Fruit fly (Drosophila melanogaster): ENCODE results near the gene CG33635.
A peak's percentile ranks its signal among the peaks of the same experiment; 100 is the strongest.

CG33635 gene

dm6 chr2L:160581-161452 lies 2.4 kb upstream of the CG33635 start (continued):
- TF ChIP-seq Max (GFP tag; optimal IDR thresholded peaks at IDR 0.05): peak; percentile 32
- no peak for TF ChIP-seq peb (GFP tag; IDR thresholded peaks at IDR 0.05)
- TF ChIP-seq Sry-δ (GFP tag; optimal IDR thresholded peaks at IDR 0.05): no peak
- TF ChIP-seq CG5245 (GFP tag; optimal IDR thresholded peaks at IDR 0.05): no peak
- TF ChIP-seq CG13894 (tag; optimal IDR thresholded peaks at IDR 0.05): peak; percentile 79
- no peak for TF ChIP-seq dati (GFP tag; IDR thresholded peaks at IDR 0.05)
- no peak for TF ChIP-seq Chrac-16 (GFP tag; optimal IDR thresholded peaks at IDR 0.05)
- TF ChIP-seq gcm2 (GFP tag; optimal IDR thresholded peaks at IDR 0.05): peak; percentile 57
- no peak for TF ChIP-seq CG16779 (GFP tag; IDR thresholded peaks at IDR 0.05)
- peak; percentile 3 for TF ChIP-seq CG12071 (GFP tag; optimal IDR thresholded peaks at IDR 0.05)
- no peak for TF ChIP-seq fd64A (GFP tag; optimal IDR thresholded peaks at IDR 0.05)
- TF ChIP-seq Atf-2 (GFP tag; optimal IDR thresholded peaks at IDR 0.05): no peak
- no peak for TF ChIP-seq trem (tag; optimal IDR thresholded peaks at IDR 0.05)
- TF ChIP-seq Asciz (GFP tag; optimal IDR thresholded peaks at IDR 0.05): no peak
- no peak; the same call in 2 of the 3 replicates for TF ChIP-seq croc (GFP tag; conservative IDR thresholded peaks at IDR 0.05)
- TF ChIP-seq ems (GFP tag; optimal IDR thresholded peaks at IDR 0.05): no peak
- TF ChIP-seq fru (optimal IDR thresholded peaks at IDR 0.05): no peak
- TF ChIP-seq CG15011 (GFP tag; optimal IDR thresholded peaks at IDR 0.05): no peak
- no peak for TF ChIP-seq CG9932 (GFP tag; IDR thresholded peaks at IDR 0.05)
- no peak for TF ChIP-seq HHEX (GFP tag; optimal IDR thresholded peaks at IDR 0.05)
- TF ChIP-seq CG8765 (GFP tag; IDR thresholded peaks at IDR 0.05): no peak
- peak; percentile 38 for TF ChIP-seq Deaf1 (tag; optimal IDR thresholded peaks at IDR 0.05)
- TF ChIP-seq zf30C (GFP tag; optimal IDR thresholded peaks at IDR 0.05): no peak
- no peak for TF ChIP-seq zen2 (GFP tag; IDR thresholded peaks at IDR 0.05; ENCODE audit: partially characterized antibody)
- TF ChIP-seq MBD-R2 (GFP tag; IDR thresholded peaks at IDR 0.05): no peak
- TF ChIP-seq lov (optimal IDR thresholded peaks at IDR 0.05): no peak
- no peak for TF ChIP-seq lov (GFP tag; IDR thresholded peaks at IDR 0.05)
- no peak for TF ChIP-seq CG11456 (GFP tag; IDR thresholded peaks at IDR 0.05)
- no peak for TF ChIP-seq CoRest (tag; optimal IDR thresholded peaks at IDR 0.05)
- TF ChIP-seq CG4282 (GFP tag; optimal IDR thresholded peaks at IDR 0.05): no peak
- peak; percentile 93 for TF ChIP-seq sens (GFP tag)
- peak; percentile 28 for TF ChIP-seq CG8924 (tag; optimal IDR thresholded peaks at IDR 0.05)
- peak; percentile 60 for TF ChIP-seq CrebB (tag; optimal IDR thresholded peaks at IDR 0.05)
- TF ChIP-seq cwo (GFP tag; optimal IDR thresholded peaks at IDR 0.05): peak; percentile 52
- TF ChIP-seq YL-1 (GFP tag; optimal IDR thresholded peaks at IDR 0.05): peak; percentile 26
- peak; percentile 91 for TF ChIP-seq cg (GFP tag; optimal IDR thresholded peaks at IDR 0.05)
- no peak for TF ChIP-seq CG10654 (GFP tag; optimal IDR thresholded peaks at IDR 0.05)
- no peak for TF ChIP-seq CG31365 (tag; optimal IDR thresholded peaks at IDR 0.05)
- peak; percentile 97 for TF ChIP-seq CG10543 (GFP tag; optimal IDR thresholded peaks at IDR 0.05)
- TF ChIP-seq fd96Cb (tag; optimal IDR thresholded peaks at IDR 0.05): no peak
- TF ChIP-seq ap (GFP tag; IDR thresholded peaks at IDR 0.05): no peak
- TF ChIP-seq gsb-n (tag; optimal IDR thresholded peaks at IDR 0.05): peak; percentile 5
- peak; percentile 22 for TF ChIP-seq CG2120 (GFP tag; optimal IDR thresholded peaks at IDR 0.05)
- TF ChIP-seq CG3726 (GFP tag; IDR thresholded peaks at IDR 0.05): no peak
- TF ChIP-seq CG15073 (GFP tag; optimal IDR thresholded peaks at IDR 0.05): no peak
- no peak for TF ChIP-seq CG6813 (GFP tag; optimal IDR thresholded peaks at IDR 0.05)
- TF ChIP-seq Jarid2 (GFP tag; optimal IDR thresholded peaks at IDR 0.05): peak; percentile 79
- TF ChIP-seq fd3F (GFP tag; optimal IDR thresholded peaks at IDR 0.05): no peak
- TF ChIP-seq CG18599 (GFP tag; optimal IDR thresholded peaks at IDR 0.05): peak; percentile 29
- no peak for TF ChIP-seq dysf (GFP tag; IDR thresholded peaks at IDR 0.05)
